Fruit fly (Drosophila melanogaster) whole organism, embryonic: ENCODE results near the gene CG43938.

Source experiments
- Antp ChIP-seq: fragments of 200-800 bp; sonication (Bioruptor generic); optimal IDR thresholded peaks from 3 replicates; lab custom pipeline; 2016; ENCODE audit warnings: missing biosample characterization, missing genetic modification characterization
- B-H1 ChIP-seq: fragments of 200-800 bp; sonication (Bioruptor generic); IDR thresholded peaks from 3 replicates; pipeline ENCODE4 v1.3.6; 2022; ENCODE audit warnings: missing biosample characterization, missing genetic modification characterization
- Bgb ChIP-seq: fragments of 200-800 bp; sonication (Bioruptor generic); IDR thresholded peaks from 2 replicates; pipeline ENCODE4 v1.3.6; 2022; ENCODE audit warnings: missing biosample characterization, missing genetic modification characterization; ENCODE audit not compliant: partially characterized antibody
- CG10147 ChIP-seq: fragments of 200-800 bp; sonication (Bioruptor generic); optimal IDR thresholded peaks from 2 replicates; lab custom pipeline; 2019; ENCODE audit warnings: missing biosample characterization, mild to moderate bottlenecking, missing genetic modification characterization, moderate library complexity
- CG10267 ChIP-seq: fragments of 200-800 bp; sonication (Bioruptor generic); optimal IDR thresholded peaks from 2 replicates; lab custom pipeline; 2018; ENCODE audit warnings: missing biosample characterization, mild to moderate bottlenecking, missing genetic modification characterization, moderate library complexity
- CG11504 ChIP-seq: fragments of 200-800 bp; sonication (Bioruptor generic); optimal IDR thresholded peaks from 3 replicates; lab custom pipeline; 2019; ENCODE audit warnings: missing biosample characterization, mild to moderate bottlenecking, missing genetic modification characterization, moderate library complexity
- CG13287 ChIP-seq: fragments of 200-800 bp; sonication (Bioruptor generic); IDR thresholded peaks from 2 replicates; pipeline ENCODE4 v1.3.6; 2022; ENCODE audit warnings: missing biosample characterization, missing genetic modification characterization; ENCODE audit not compliant: partially characterized antibody
- CG14014 ChIP-seq: fragments of 200-800 bp; sonication (Bioruptor generic); IDR thresholded peaks from 2 replicates; pipeline ENCODE4 v1.3.6; 2022; ENCODE audit warnings: missing biosample characterization, missing genetic modification characterization
- CG14667 ChIP-seq: fragments of 200-800 bp; sonication (Bioruptor generic); IDR thresholded peaks from 2 replicates; pipeline ENCODE4 v1.3.6; 2022; ENCODE audit warnings: missing biosample characterization, missing genetic modification characterization
- CG15073 ChIP-seq: fragments of 200-800 bp; sonication (Bioruptor generic); optimal IDR thresholded peaks from 2 replicates; lab custom pipeline; 2016; ENCODE audit warnings: missing biosample characterization, missing genetic modification characterization
- CG15601 ChIP-seq: fragments of 200-800 bp; sonication (Bioruptor generic); optimal IDR thresholded peaks from 3 replicates; lab custom pipeline; 2019; ENCODE audit warnings: missing biosample characterization, mild to moderate bottlenecking, missing genetic modification characterization, moderate library complexity
- CG16815 ChIP-seq: fragments of 200-800 bp; sonication (Bioruptor generic); optimal IDR thresholded peaks from 3 replicates; lab custom pipeline; 2017; ENCODE audit warnings: missing biosample characterization, mild to moderate bottlenecking, missing genetic modification characterization
- CG17829 ChIP-seq: fragments of 200-800 bp; optimal IDR thresholded peaks from 2 replicates; lab custom pipeline; 2019; ENCODE audit warnings: missing biosample characterization, mild to moderate bottlenecking, missing genetic modification characterization, moderate library complexity
- CG2712 ChIP-seq: fragments of 200-800 bp; optimal IDR thresholded peaks from 3 replicates; lab custom pipeline; 2019; ENCODE audit warnings: missing biosample characterization, mild to moderate bottlenecking, missing genetic modification characterization, moderate library complexity
- CG30403 ChIP-seq: fragments of 200-800 bp; sonication (Bioruptor generic); optimal IDR thresholded peaks from 3 replicates; lab custom pipeline; 2016; ENCODE audit warnings: missing biosample characterization, missing genetic modification characterization
- CG3065 ChIP-seq: fragments of 200-800 bp; sonication (Bioruptor generic); optimal IDR thresholded peaks from 2 replicates; lab custom pipeline; 2016; ENCODE audit warnings: missing biosample characterization, missing genetic modification characterization
- CG34422 ChIP-seq: fragments of 200-800 bp; sonication (Bioruptor generic); IDR thresholded peaks from 3 replicates; pipeline ENCODE4 v1.3.6; 2022; ENCODE audit warnings: missing biosample characterization, missing genetic modification characterization
- CG3847 ChIP-seq: fragments of 200-800 bp; sonication (Bioruptor generic); IDR thresholded peaks from 2 replicates; pipeline ENCODE4 v1.3.6; 2022; ENCODE audit warnings: missing biosample characterization, missing genetic modification characterization
- CG3995 ChIP-seq: fragments of 200-800 bp; sonication (Bioruptor generic); optimal IDR thresholded peaks from 3 replicates; lab custom pipeline; 2016; ENCODE audit warnings: missing biosample characterization, missing genetic modification characterization
- CG42726 ChIP-seq: fragments of 200-800 bp; sonication (Bioruptor generic); IDR thresholded peaks from 2 replicates; pipeline ENCODE4 v1.3.6; 2022; ENCODE audit warnings: missing biosample characterization, missing genetic modification characterization; ENCODE audit not compliant: partially characterized antibody
- CG4424 ChIP-seq: fragments of 200-800 bp; sonication (Bioruptor generic); optimal IDR thresholded peaks from 3 replicates; lab custom pipeline; 2016; ENCODE audit warnings: missing biosample characterization, missing genetic modification characterization
- CG4617 ChIP-seq: fragments of 200-800 bp; sonication (Bioruptor generic); optimal IDR thresholded peaks from 3 replicates; lab custom pipeline; 2016; ENCODE audit warnings: missing biosample characterization, missing genetic modification characterization, borderline replicate concordance
- CG6272 ChIP-seq: fragments of 200-800 bp; sonication (Bioruptor generic); IDR thresholded peaks from 2 replicates; pipeline ENCODE4 v1.3.6; 2022; ENCODE audit warnings: missing biosample characterization, missing genetic modification characterization
- CG7556 ChIP-seq: fragments of 200-800 bp; sonication (Bioruptor generic); optimal IDR thresholded peaks from 2 replicates; lab custom pipeline; 2017; ENCODE audit warnings: missing biosample characterization, mild to moderate bottlenecking, missing genetic modification characterization
- CG9932 ChIP-seq: fragments of 200-800 bp; sonication (Bioruptor generic); IDR thresholded peaks from 2 replicates; pipeline ENCODE4 v1.3.6; 2022; ENCODE audit warnings: missing biosample characterization, missing genetic modification characterization
- CTCF ChIP-seq: fragments of 200-800 bp; sonication (Bioruptor generic); optimal IDR thresholded peaks from 2 replicates; lab custom pipeline; 2017; ENCODE audit warnings: missing biosample characterization, mild to moderate bottlenecking, missing genetic modification characterization, moderate library complexity
- Dp ChIP-seq: fragments of 200-800 bp; sonication (Bioruptor generic); optimal IDR thresholded peaks from 2 replicates; lab custom pipeline; 2018; ENCODE audit warnings: missing biosample characterization, mild to moderate bottlenecking, missing genetic modification characterization, moderate library complexity
- Ets65A ChIP-seq: fragments of 200-800 bp; sonication (Bioruptor generic); peaks from one replicate; lab custom pipeline; 2016; ENCODE audit warnings: missing biosample characterization, missing genetic modification characterization
- Fer2 ChIP-seq: fragments of 200-800 bp; sonication (Bioruptor generic); optimal IDR thresholded peaks from 2 replicates; lab custom pipeline; 2018; ENCODE audit warnings: missing biosample characterization, mild to moderate bottlenecking, missing genetic modification characterization, moderate library complexity
- HmgD ChIP-seq: fragments of 200-800 bp; sonication (Bioruptor generic); optimal IDR thresholded peaks from 3 replicates; lab custom pipeline; 2016; ENCODE audit warnings: missing biosample characterization, missing genetic modification characterization
- HmgZ ChIP-seq: fragments of 200-800 bp; sonication (Bioruptor generic); optimal IDR thresholded peaks from 2 replicates; lab custom pipeline; 2018; ENCODE audit warnings: missing biosample characterization, mild to moderate bottlenecking, missing genetic modification characterization
- Jarid2 ChIP-seq: fragments of 200-800 bp; sonication (Bioruptor generic); optimal IDR thresholded peaks from 3 replicates; lab custom pipeline; 2017; ENCODE audit warnings: mild to moderate bottlenecking, missing biosample characterization, missing genetic modification reagents, missing genetic modification characterization
- Med ChIP-seq: fragments of 200-800 bp; sonication (Bioruptor generic); peaks from one replicate; lab custom pipeline; 2016; ENCODE audit warnings: missing biosample characterization, missing genetic modification characterization, mild to moderate bottlenecking, inconsistent platforms, moderate library complexity
- NC2α ChIP-seq: fragments of 200-800 bp; sonication (Bioruptor generic); optimal IDR thresholded peaks from 2 replicates; lab custom pipeline; 2016; ENCODE audit warnings: missing biosample characterization, missing genetic modification characterization
- Trl ChIP-seq, 3 experiments: fragments of >200 bp in 2 of 3; fragments of 200-800 bp in 1 of 3; sonication (Bioruptor generic) in 1 of 3; optimal IDR thresholded peaks; 2 replicates in 1 of 3; 3 replicates in 2 of 3; lab custom pipeline; 2016 to 2017; ENCODE audit warnings: missing biosample characterization in 1 of 3, missing genetic modification characterization in 1 of 3
- Xbp1 ChIP-seq: fragments of 200-800 bp; sonication (Bioruptor generic); optimal IDR thresholded peaks from 3 replicates; lab custom pipeline; 2016; ENCODE audit warnings: missing biosample characterization, mild to moderate bottlenecking, missing genetic modification characterization
- esg ChIP-seq: fragments of 200-800 bp; sonication (Bioruptor generic); conservative IDR thresholded peaks from 2 replicates; pipeline ENCODE4 v1.3.6; 2022; ENCODE audit warnings: missing biosample characterization, missing genetic modification characterization
- gcm2 ChIP-seq: fragments of 200-800 bp; sonication (Bioruptor generic); optimal IDR thresholded peaks from 2 replicates; lab custom pipeline; 2016; ENCODE audit warnings: missing biosample characterization, missing genetic modification characterization
- hb ChIP-seq: fragments of 200-800 bp; sonication (Bioruptor generic); IDR thresholded peaks from 3 replicates; pipeline ENCODE4 v1.3.6; 2022; ENCODE audit warnings: missing biosample characterization, missing genetic modification characterization; ENCODE audit not compliant: partially characterized antibody
- insv ChIP-seq, 2 experiments: fragments of 200-800 bp; sonication (Bioruptor generic); optimal IDR thresholded peaks; 3 replicates each; lab custom pipeline; 2016 to 2018; ENCODE audit warnings: missing biosample characterization in 2 of 2, missing genetic modification characterization in 2 of 2
- knrl ChIP-seq: fragments of 200-800 bp; sonication (Bioruptor generic); IDR thresholded peaks from 3 replicates; pipeline ENCODE4 v1.3.6; 2022; ENCODE audit warnings: missing biosample characterization, missing genetic modification characterization; ENCODE audit not compliant: partially characterized antibody
- lilli ChIP-seq: fragments of 200-800 bp; sonication (Bioruptor generic); optimal IDR thresholded peaks from 3 replicates; lab custom pipeline; 2016; ENCODE audit warnings: missing biosample characterization, missing genetic modification characterization
- mld ChIP-seq: fragments of 200-800 bp; sonication (Bioruptor generic); IDR thresholded peaks from 3 replicates; pipeline ENCODE4 v1.3.6; 2022; ENCODE audit warnings: missing biosample characterization, missing genetic modification characterization; ENCODE audit not compliant: partially characterized antibody
- peb ChIP-seq: fragments of 200-800 bp; sonication (Bioruptor generic); IDR thresholded peaks from 2 replicates; pipeline ENCODE4 v1.3.6; 2022; ENCODE audit warnings: missing biosample characterization, missing genetic modification characterization
- pzg ChIP-seq: fragments of 200-800 bp; sonication (Bioruptor generic); optimal IDR thresholded peaks from 3 replicates; lab custom pipeline; 2018; ENCODE audit warnings: missing biosample characterization, mild to moderate bottlenecking, missing genetic modification characterization, moderate library complexity
- schlank ChIP-seq: fragments of 200-800 bp; sonication (Bioruptor generic); optimal IDR thresholded peaks from 2 replicates; lab custom pipeline; 2018; ENCODE audit warnings: missing biosample characterization, mild to moderate bottlenecking, missing genetic modification characterization
- sens ChIP-seq: fragments of 200-800 bp; sonication (Bioruptor generic); peaks from one replicate; lab custom pipeline; 2016; ENCODE audit warnings: missing biosample characterization, missing genetic modification characterization
- sob ChIP-seq: fragments of 200-800 bp; sonication (Bioruptor generic); IDR thresholded peaks from 2 replicates; pipeline ENCODE4 v1.3.6; 2022; ENCODE audit warnings: missing biosample characterization, missing genetic modification characterization
- stwl ChIP-seq: fragments of 200-800 bp; sonication (Bioruptor generic); optimal IDR thresholded peaks from 3 replicates; lab custom pipeline; 2018; ENCODE audit warnings: missing biosample characterization, mild to moderate bottlenecking, missing genetic modification characterization, moderate library complexity
- tgo ChIP-seq: fragments of 200-800 bp; sonication (Bioruptor generic); IDR thresholded peaks from 3 replicates; pipeline ENCODE4 v1.3.6; 2022; ENCODE audit warnings: missing biosample characterization, missing genetic modification characterization
- trem ChIP-seq: fragments of 200-800 bp; optimal IDR thresholded peaks from 3 replicates; lab custom pipeline; 2019; ENCODE audit warnings: missing biosample characterization, mild to moderate bottlenecking, missing genetic modification characterization, moderate library complexity

CG43938 gene

dm6 chr3L:21135850-21136249 lies 14.4 kb downstream of the CG43938 start (continued):
- TF ChIP-seq schlank (no peak), CG14667 (no peak), Antp (peak; percentile 26), CG16815 (GFP tag; lab: Kevin White, UChicago) (no peak), CG11504 (peak; percentile 81), Dp (peak; percentile 95), Ets65A (peak; percentile 66), CTCF (GFP tag; lab: Kevin White, UChicago) (peak; percentile 34), CG10267 (tag; lab: Kevin White, UChicago) (peak; percentile 62), B-H1 (GFP tag; lab: Robert Waterston, UW) (no peak), CG30403 (GFP tag; lab: Kevin White, UChicago) (peak; percentile 31), Jarid2 (peak; percentile 54), peb (no peak), tgo (no peak), knrl (peak; percentile 83), CG42726 (GFP tag; lab: Robert Waterston, UW) (peak; percentile 85), stwl (tag; lab: Kevin White, UChicago) (peak; percentile 95), CG34422 (peak; percentile 72; the same call in 1 of the 3 replicates), Trl (optimal IDR thresholded peaks at IDR 0.05; lab: Kevin White, UChicago) (no peak), Trl (GFP tag; optimal IDR thresholded peaks at IDR 0.05; lab: Kevin White, UChicago) (peak; percentile 39), CG2712 (peak; percentile 61), HmgD (GFP tag; lab: Kevin White, UChicago) (peak; percentile 66), CG10147 (GFP tag; lab: Kevin White, UChicago) (peak; percentile 8), CG3995 (GFP tag; lab: Kevin White, UChicago) (peak; percentile 36), CG13287 (GFP tag; lab: Robert Waterston, UW) (peak; percentile 95), insv (GFP tag; optimal IDR thresholded peaks at IDR 0.05; lab: Kevin White, UChicago) (peak in 1 of 2 experiments; percentile 10), trem (tag; lab: Kevin White, UChicago) (peak; percentile 92), NC2α (GFP tag; lab: Kevin White, UChicago) (no peak), CG4617 (peak; percentile 60), CG17829 (tag; lab: Kevin White, UChicago) (peak; percentile 51), sob (peak; percentile 24; the same call in 1 of the 2 replicates), CG7556 (no peak), Fer2 (tag; lab: Kevin White, UChicago) (no peak), mld (GFP tag; lab: Robert Waterston, UW) (peak; percentile 96), hb (GFP tag; lab: Robert Waterston, UW) (peak; percentile 92), CG3847 (GFP tag; lab: Robert Waterston, UW) (peak; percentile 98), HmgZ (tag; lab: Kevin White, UChicago) (peak; percentile 47), sens (GFP tag; lab: Kevin White, UChicago) (peak; percentile 75), pzg (GFP tag; lab: Kevin White, UChicago) (peak; percentile 96), CG14014 (GFP tag; lab: Robert Waterston, UW) (0 out of 2 replicates have a peak, but pooled peaks have one; percentile 6), CG15601 (peak; percentile 43), CG6272 (GFP tag; lab: Robert Waterston, UW) (peak; percentile 20; the same call in 1 of the 2 replicates), gcm2 (peak; percentile 5), Bgb (GFP tag; lab: Robert Waterston, UW) (peak; percentile 96), lilli (GFP tag; lab: Kevin White, UChicago) (peak; percentile 33), CG15073 (GFP tag; lab: Kevin White, UChicago) (no peak), CG3065 (GFP tag; lab: Kevin White, UChicago) (no peak), esg (GFP tag; lab: Robert Waterston, UW) (no peak), Xbp1 (peak; percentile 22), CG4424 (GFP tag; lab: Kevin White, UChicago) (no peak), CG9932 (GFP tag; lab: Robert Waterston, UW) (peak; percentile 47; the same call in 1 of the 2 replicates), Med (peak; percentile 89)
